Fruit fly (Drosophila melanogaster) whole organism, embryonic: ENCODE results near the gene CG31100.

ENCODE experiments used
- B-H1 ChIP-seq: fragments of 200-800 bp; sonication (Bioruptor generic); IDR thresholded peaks from 3 replicates; pipeline ENCODE4 v1.3.6; 2022; ENCODE audit warnings: missing biosample characterization, missing genetic modification characterization
- Bdp1 ChIP-seq: fragments of 200-800 bp; sonication (Bioruptor generic); optimal IDR thresholded peaks from 3 replicates; lab custom pipeline; 2016; ENCODE audit warnings: missing biosample characterization, missing genetic modification characterization
- Bgb ChIP-seq: fragments of 200-800 bp; sonication (Bioruptor generic); IDR thresholded peaks from 2 replicates; pipeline ENCODE4 v1.3.6; 2022; ENCODE audit warnings: missing biosample characterization, missing genetic modification characterization; ENCODE audit not compliant: partially characterized antibody
- CG10274 ChIP-seq: fragments of 200-800 bp; sonication (Bioruptor generic); optimal IDR thresholded peaks from 3 replicates; lab custom pipeline; 2017; ENCODE audit warnings: missing biosample characterization, mild to moderate bottlenecking, missing genetic modification characterization
- CG10979 ChIP-seq: fragments of 200-800 bp; sonication (Bioruptor generic); optimal IDR thresholded peaks from 2 replicates; lab custom pipeline; 2018; ENCODE audit warnings: missing biosample characterization, mild to moderate bottlenecking, missing genetic modification characterization, moderate library complexity
- CG13123 ChIP-seq: fragments of 200-800 bp; sonication (Bioruptor generic); optimal IDR thresholded peaks from 2 replicates; lab custom pipeline; 2016; ENCODE audit warnings: missing biosample characterization, missing genetic modification characterization
- CG14014 ChIP-seq: fragments of 200-800 bp; sonication (Bioruptor generic); IDR thresholded peaks from 2 replicates; pipeline ENCODE4 v1.3.6; 2022; ENCODE audit warnings: missing biosample characterization, missing genetic modification characterization
- CG1603 ChIP-seq: fragments of 200-800 bp; sonication (Bioruptor generic); optimal IDR thresholded peaks from 2 replicates; lab custom pipeline; 2019; ENCODE audit warnings: missing biosample characterization, mild to moderate bottlenecking, missing genetic modification characterization, moderate library complexity
- CG16815 ChIP-seq: fragments of 200-800 bp; sonication (Bioruptor generic); optimal IDR thresholded peaks from 3 replicates; lab custom pipeline; 2017; ENCODE audit warnings: missing biosample characterization, mild to moderate bottlenecking, missing genetic modification characterization
- CG17568 ChIP-seq: fragments of 200-800 bp; sonication (Bioruptor generic); optimal IDR thresholded peaks from 2 replicates; lab custom pipeline; 2018; ENCODE audit warnings: missing biosample characterization, mild to moderate bottlenecking, missing genetic modification characterization, moderate library complexity
- CG17612 ChIP-seq: fragments of 200-800 bp; sonication (Bioruptor generic); IDR thresholded peaks from 2 replicates; pipeline ENCODE4 v1.3.6; 2022; ENCODE audit warnings: missing biosample characterization, missing genetic modification characterization
- CG18262 ChIP-seq: fragments of 200-800 bp; optimal IDR thresholded peaks from 3 replicates; lab custom pipeline; 2019; ENCODE audit warnings: missing biosample characterization, mild to moderate bottlenecking, missing genetic modification characterization, moderate library complexity
- CG2116 ChIP-seq: fragments of 200-800 bp; sonication (Bioruptor generic); optimal IDR thresholded peaks from 3 replicates; lab custom pipeline; 2018; ENCODE audit warnings: missing biosample characterization, mild to moderate bottlenecking, missing genetic modification characterization
- CG30020 ChIP-seq: fragments of 200-800 bp; optimal IDR thresholded peaks from 2 replicates; lab custom pipeline; 2019; ENCODE audit warnings: missing biosample characterization, mild to moderate bottlenecking, missing genetic modification characterization, moderate library complexity
- CG3847 ChIP-seq: fragments of 200-800 bp; sonication (Bioruptor generic); IDR thresholded peaks from 2 replicates; pipeline ENCODE4 v1.3.6; 2022; ENCODE audit warnings: missing biosample characterization, missing genetic modification characterization
- CG6683 ChIP-seq: fragments of 200-800 bp; sonication (Bioruptor generic); optimal IDR thresholded peaks from 2 replicates; lab custom pipeline; 2017; ENCODE audit warnings: missing biosample characterization, mild to moderate bottlenecking, missing genetic modification characterization, missing genetic modification reagents
- CG6765 ChIP-seq: fragments of 200-800 bp; sonication (Bioruptor generic); optimal IDR thresholded peaks from 3 replicates; lab custom pipeline; 2017; ENCODE audit warnings: missing biosample characterization, mild to moderate bottlenecking, missing genetic modification characterization
- CG9215 ChIP-seq: fragments of 200-800 bp; sonication (Bioruptor generic); IDR thresholded peaks from 2 replicates; pipeline ENCODE4 v1.3.6; 2022; ENCODE audit warnings: missing biosample characterization, missing genetic modification characterization
- CG9932 ChIP-seq: fragments of 200-800 bp; sonication (Bioruptor generic); IDR thresholded peaks from 2 replicates; pipeline ENCODE4 v1.3.6; 2022; ENCODE audit warnings: missing biosample characterization, missing genetic modification characterization
- Dip2 ChIP-seq: fragments of 200-800 bp; sonication (Bioruptor generic); IDR thresholded peaks from 2 replicates; pipeline ENCODE4 v1.3.6; 2022; ENCODE audit warnings: missing biosample characterization, missing genetic modification characterization
- Fer2 ChIP-seq: fragments of 200-800 bp; sonication (Bioruptor generic); optimal IDR thresholded peaks from 2 replicates; lab custom pipeline; 2018; ENCODE audit warnings: missing biosample characterization, mild to moderate bottlenecking, missing genetic modification characterization, moderate library complexity
- HLHmδ ChIP-seq: fragments of 200-800 bp; sonication (Bioruptor generic); optimal IDR thresholded peaks from 2 replicates; lab custom pipeline; 2018; ENCODE audit warnings: missing biosample characterization, mild to moderate bottlenecking, missing genetic modification characterization, moderate library complexity
- Hand ChIP-seq: fragments of 200-800 bp; sonication (Bioruptor generic); optimal IDR thresholded peaks from 2 replicates; lab custom pipeline; 2017; ENCODE audit warnings: mild to moderate bottlenecking, missing biosample characterization, missing genetic modification reagents, missing genetic modification characterization
- HmgD ChIP-seq: fragments of 200-800 bp; sonication (Bioruptor generic); optimal IDR thresholded peaks from 3 replicates; lab custom pipeline; 2016; ENCODE audit warnings: missing biosample characterization, missing genetic modification characterization
- Max ChIP-seq: fragments of 200-800 bp; sonication (Bioruptor generic); optimal IDR thresholded peaks from 2 replicates; lab custom pipeline; 2016; ENCODE audit warnings: missing biosample characterization, mild to moderate bottlenecking, missing genetic modification characterization
- Nf-YB ChIP-seq: fragments of 200-800 bp; sonication (Bioruptor generic); optimal IDR thresholded peaks from 3 replicates; lab custom pipeline; 2019; ENCODE audit warnings: missing biosample characterization, mild to moderate bottlenecking, missing genetic modification characterization, moderate library complexity
- Scr ChIP-seq: fragments of 200-800 bp; sonication (Bioruptor generic); IDR thresholded peaks from 2 replicates; pipeline ENCODE4 v1.3.6; 2022; ENCODE audit warnings: missing biosample characterization, missing genetic modification characterization; ENCODE audit not compliant: partially characterized antibody
- Sox102F ChIP-seq: fragments of 200-800 bp; sonication (Bioruptor generic); optimal IDR thresholded peaks from 2 replicates; lab custom pipeline; 2018; ENCODE audit warnings: missing biosample characterization, mild to moderate bottlenecking, missing genetic modification characterization, moderate library complexity
- Spps ChIP-seq: fragments of 200-800 bp; sonication (Bioruptor generic); optimal IDR thresholded peaks from 2 replicates; lab custom pipeline; 2018; ENCODE audit warnings: missing biosample characterization, mild to moderate bottlenecking, missing genetic modification characterization
- YL-1 ChIP-seq: fragments of 200-800 bp; sonication (Bioruptor generic); optimal IDR thresholded peaks from 3 replicates; lab custom pipeline; 2017; ENCODE audit warnings: missing biosample characterization, mild to moderate bottlenecking, missing genetic modification characterization
- ara ChIP-seq: fragments of 200-800 bp; sonication (Bioruptor generic); IDR thresholded peaks from 2 replicates; pipeline ENCODE4 v1.3.6; 2022; ENCODE audit warnings: missing biosample characterization, missing genetic modification characterization
- bigmax ChIP-seq: fragments of 200-800 bp; sonication (Bioruptor generic); optimal IDR thresholded peaks from 2 replicates; lab custom pipeline; 2018; ENCODE audit warnings: missing biosample characterization, mild to moderate bottlenecking, missing genetic modification characterization
- cad ChIP-seq: fragments of >200 bp; optimal IDR thresholded peaks from 2 replicates; lab custom pipeline; 2017; ENCODE audit warnings: missing biosample characterization, missing genetic modification characterization
- caup ChIP-seq: fragments of 200-800 bp; sonication (Bioruptor generic); optimal IDR thresholded peaks from 3 replicates; lab custom pipeline; 2017; ENCODE audit warnings: missing biosample characterization, mild to moderate bottlenecking, missing genetic modification characterization, moderate library complexity; ENCODE audit not compliant: severe bottlenecking
- cg ChIP-seq: fragments of 200-800 bp; sonication (Bioruptor generic); optimal IDR thresholded peaks from 3 replicates; lab custom pipeline; 2019; ENCODE audit warnings: missing biosample characterization, mild to moderate bottlenecking, missing genetic modification characterization, moderate library complexity
- da ChIP-seq: fragments of 200-800 bp; sonication (Bioruptor generic); optimal IDR thresholded peaks from 2 replicates; lab custom pipeline; 2016; ENCODE audit warnings: missing biosample characterization, missing genetic modification characterization
- grn ChIP-seq: fragments of 200-800 bp; sonication (Bioruptor generic); optimal IDR thresholded peaks from 3 replicates; lab custom pipeline; 2017; ENCODE audit warnings: missing biosample characterization, missing genetic modification characterization
- gt ChIP-seq: fragments of 200-800 bp; sonication (Bioruptor generic); IDR thresholded peaks from 2 replicates; pipeline ENCODE4 v1.3.6; 2022; ENCODE audit warnings: missing biosample characterization, missing genetic modification characterization
- ind ChIP-seq: fragments of 200-800 bp; sonication (Bioruptor generic); optimal IDR thresholded peaks from 3 replicates; lab custom pipeline; 2016; ENCODE audit warnings: missing biosample characterization, missing genetic modification characterization
- inv ChIP-seq: fragments of 200-800 bp; sonication (Bioruptor generic); IDR thresholded peaks from 2 replicates; pipeline ENCODE4 v1.3.6; 2022; ENCODE audit warnings: missing biosample characterization, missing genetic modification characterization; ENCODE audit not compliant: partially characterized antibody
- klu ChIP-seq: fragments of 200-800 bp; sonication (Bioruptor generic); IDR thresholded peaks from 2 replicates; pipeline ENCODE4 v1.3.6; 2022; ENCODE audit warnings: missing biosample characterization, missing genetic modification characterization
- nerfin-1 ChIP-seq: fragments of 200-800 bp; sonication (Bioruptor generic); optimal IDR thresholded peaks from 3 replicates; lab custom pipeline; 2019; ENCODE audit warnings: missing biosample characterization, mild to moderate bottlenecking, missing genetic modification characterization, moderate library complexity
- otp ChIP-seq: fragments of 200-800 bp; sonication (Bioruptor generic); IDR thresholded peaks from 3 replicates; pipeline ENCODE4, ENCODE4 v1.3.6; 2022; ENCODE audit warnings: missing biosample characterization, missing genetic modification characterization
- p53 ChIP-seq: fragments of 200-800 bp; sonication (Bioruptor generic); optimal IDR thresholded peaks from 2 replicates; lab custom pipeline; 2016; ENCODE audit warnings: missing biosample characterization, missing genetic modification characterization
- sens ChIP-seq: fragments of 200-800 bp; sonication (Bioruptor generic); peaks from one replicate; lab custom pipeline; 2016; ENCODE audit warnings: missing biosample characterization, missing genetic modification characterization
- sr ChIP-seq: fragments of 200-800 bp; sonication (Bioruptor generic); IDR thresholded peaks from 3 replicates; pipeline ENCODE4 v1.3.6; 2022; ENCODE audit warnings: missing biosample characterization, missing genetic modification characterization
- sug ChIP-seq: fragments of 200-800 bp; optimal IDR thresholded peaks from 2 replicates; lab custom pipeline; 2019; ENCODE audit warnings: missing biosample characterization, mild to moderate bottlenecking, missing genetic modification characterization, moderate library complexity
- zen ChIP-seq: fragments of 200-800 bp; sonication (Bioruptor generic); optimal IDR thresholded peaks from 3 replicates; lab custom pipeline; 2018; ENCODE audit warnings: missing biosample characterization, mild to moderate bottlenecking, missing genetic modification characterization, moderate library complexity
- zen2 ChIP-seq: fragments of 200-800 bp; sonication (Bioruptor generic); IDR thresholded peaks from 3 replicates; pipeline ENCODE4 v1.3.6; 2022; ENCODE audit warnings: missing biosample characterization, missing genetic modification characterization; ENCODE audit not compliant: partially characterized antibody

The CG31100 gene

dm6 chr3R:9047561-9048465 lies 44.4 kb upstream of the CG31100 start, which contains the start of gene Rel (continued):
- TF ChIP-seq Nf-YB (peak; percentile 59), CG6765 (GFP tag; lab: Kevin White, UChicago) (peak; percentile 26), sens (GFP tag; lab: Kevin White, UChicago) (peak; percentile 66), CG10979 (peak; percentile 74), CG3847 (GFP tag; lab: Robert Waterston, UW) (no peak), sr (GFP tag; lab: Robert Waterston, UW) (no peak), Scr (GFP tag; lab: Robert Waterston, UW) (no peak), CG6683 (GFP tag; lab: Kevin White, UChicago) (peak; percentile 5), grn (GFP tag; lab: Kevin White, UChicago) (no peak), CG9215 (GFP tag; lab: Robert Waterston, UW) (no peak), Bgb (no peak), bigmax (GFP tag; lab: Kevin White, UChicago) (no peak), CG16815 (GFP tag; lab: Kevin White, UChicago) (peak; percentile 32), B-H1 (GFP tag; lab: Robert Waterston, UW) (no peak), Hand (GFP tag; lab: Kevin White, UChicago) (peak; percentile 8), p53 (GFP tag; lab: Kevin White, UChicago) (no peak), CG14014 (no peak), zen2 (GFP tag; lab: Robert Waterston, UW) (no peak), CG18262 (peak; percentile 88), CG2116 (GFP tag; lab: Kevin White, UChicago) (peak; percentile 33), nerfin-1 (tag; lab: Kevin White, UChicago) (peak; percentile 55), gt (GFP tag; lab: Robert Waterston, UW) (no peak), ara (GFP tag; lab: Robert Waterston, UW) (no peak), ind (GFP tag; lab: Kevin White, UChicago) (peak; percentile 43), da (GFP tag; lab: Kevin White, UChicago) (no peak), HmgD (no peak), CG30020 (tag; lab: Kevin White, UChicago) (peak; percentile 69), sug (peak; percentile 78), zen (tag; lab: Kevin White, UChicago) (peak; percentile 59), YL-1 (GFP tag; lab: Kevin White, UChicago) (peak; percentile 12), Fer2 (tag; lab: Kevin White, UChicago) (peak; percentile 37), Sox102F (GFP tag; lab: Kevin White, UChicago) (peak; percentile 77), otp (no peak), cad (GFP tag; lab: Kevin White, UChicago) (no peak), CG13123 (peak; percentile 4), caup (GFP tag; lab: Kevin White, UChicago) (peak; percentile 52), HLHmδ (GFP tag; lab: Kevin White, UChicago) (no peak), Max (GFP tag; lab: Kevin White, UChicago) (peak; percentile 56), klu (GFP tag; lab: Robert Waterston, UW) (no peak), CG17612 (GFP tag; lab: Robert Waterston, UW) (no peak), CG9932 (GFP tag; lab: Robert Waterston, UW) (no peak), Dip2 (GFP tag; lab: Robert Waterston, UW) (no peak), CG1603 (tag; lab: Kevin White, UChicago) (peak; percentile 40), Bdp1 (GFP tag; lab: Kevin White, UChicago) (no peak), CG17568 (GFP tag; lab: Kevin White, UChicago) (no peak), cg (peak; percentile 75), inv (no peak), CG10274 (GFP tag; lab: Kevin White, UChicago) (no peak), Spps (tag; lab: Kevin White, UChicago) (peak; percentile 32)
